Fruit fly (Drosophila melanogaster) whole organism, wandering third instar larva: Measurements from ENCODE around the gene CG4408.

Experiments used
- CG9705 ChIP-seq: fragments of 200-800 bp; sonication (Bioruptor generic); optimal IDR thresholded peaks from 2 replicates; lab custom pipeline; 2018; ENCODE audit warnings: missing biosample characterization, mild to moderate bottlenecking, missing genetic modification characterization
- CrebA ChIP-seq: fragments of 200-800 bp; sonication (Bioruptor generic); optimal IDR thresholded peaks from 2 replicates; lab custom pipeline; 2016; ENCODE audit warnings: missing biosample characterization, mild to moderate bottlenecking, missing genetic modification characterization, borderline replicate concordance
- Dfd ChIP-seq: fragments of >200 bp; optimal IDR thresholded peaks from 2 replicates; lab custom pipeline; 2017; ENCODE audit warnings: missing biosample characterization, missing genetic modification characterization
- Dif ChIP-seq: fragments of 200-275, 200-300 bp; sonication (Bioruptor generic); optimal IDR thresholded peaks from 2 replicates; lab custom pipeline; 2018; ENCODE audit warnings: missing biosample characterization, missing genetic modification characterization; ENCODE audit not compliant: partially characterized antibody
- GATAd ChIP-seq: sonication (Bioruptor generic); optimal IDR thresholded peaks from 2 replicates; lab custom pipeline; 2016; ENCODE audit warnings: missing biosample characterization, missing genetic modification characterization
- HLH106 ChIP-seq: fragments of 200-800 bp; optimal IDR thresholded peaks from 3 replicates; lab custom pipeline; 2019; ENCODE audit warnings: missing biosample characterization, mild to moderate bottlenecking, missing genetic modification characterization, moderate library complexity
- Hnf4 ChIP-seq: fragments of 200-800 bp; sonication (Bioruptor generic); optimal IDR thresholded peaks from 2 replicates; lab custom pipeline; 2016; ENCODE audit warnings: missing biosample characterization, mild to moderate bottlenecking, missing genetic modification characterization
- Hr78 ChIP-seq: fragments of >200 bp; optimal IDR thresholded peaks from 2 replicates; lab custom pipeline; 2017; ENCODE audit warnings: missing biosample characterization, missing genetic modification characterization
- Jra ChIP-seq: sonication (Bioruptor generic); optimal IDR thresholded peaks from 2 replicates; lab custom pipeline; 2016; ENCODE audit warnings: missing biosample characterization, missing genetic modification characterization
- Myc ChIP-seq: fragments of >200 bp; optimal IDR thresholded peaks from 2 replicates; lab custom pipeline; 2017
- Rel ChIP-seq, 2 experiments: fragments of 200-800 bp; sonication (Bioruptor generic) in 1 of 2; optimal IDR thresholded peaks; 2 replicates in 1 of 2; 3 replicates in 1 of 2; lab custom pipeline; 2016 to 2019; ENCODE audit warnings: mild to moderate bottlenecking in 2 of 2, missing biosample characterization in 2 of 2, missing genetic modification characterization in 2 of 2, moderate library complexity in 1 of 2
- Sp1 ChIP-seq: fragments of 200-800 bp; sonication (Bioruptor generic); optimal IDR thresholded peaks from 3 replicates; lab custom pipeline; 2019; ENCODE audit warnings: missing biosample characterization, mild to moderate bottlenecking, missing genetic modification characterization, moderate library complexity
- Vsx2 ChIP-seq: fragments of 200-300, 225-300 bp; sonication (Bioruptor generic); optimal IDR thresholded peaks from 2 replicates; lab custom pipeline; 2018; ENCODE audit warnings: missing biosample characterization, missing genetic modification characterization; ENCODE audit not compliant: partially characterized antibody
- br ChIP-seq: fragments of 200-800 bp; sonication (Bioruptor generic); optimal IDR thresholded peaks from 2 replicates; lab custom pipeline; 2016; ENCODE audit warnings: missing biosample characterization, missing genetic modification characterization
- brk ChIP-seq: fragments of 200-800 bp; sonication (Bioruptor generic); optimal IDR thresholded peaks from 2 replicates; lab custom pipeline; 2016; ENCODE audit warnings: missing biosample characterization, mild to moderate bottlenecking, missing genetic modification characterization
- dl ChIP-seq, 2 experiments: fragments of 175-275, 200-275 bp in 1 of 2; fragments of 200-275 bp in 1 of 2; sonication (Bioruptor generic); optimal IDR thresholded peaks; lab custom pipeline; 2018; ENCODE audit warnings: mild to moderate bottlenecking in 2 of 2, missing biosample characterization in 2 of 2, missing genetic modification characterization in 2 of 2, moderate library complexity in 2 of 2; ENCODE audit not compliant: partially characterized antibody in 2 of 2, insufficient read depth in 1 of 2
- dmrt93B ChIP-seq: fragments of 200-800 bp; sonication (Bioruptor generic); optimal IDR thresholded peaks from 2 replicates; lab custom pipeline; 2018; ENCODE audit warnings: missing biosample characterization, mild to moderate bottlenecking, missing genetic modification characterization
- dsf ChIP-seq: sonication (Bioruptor generic); optimal IDR thresholded peaks from 2 replicates; lab custom pipeline; 2016; ENCODE audit warnings: missing biosample characterization, missing genetic modification characterization, borderline replicate concordance
- ey ChIP-seq: fragments of 200-800 bp; sonication (Bioruptor generic); optimal IDR thresholded peaks from 2 replicates; lab custom pipeline; 2016; ENCODE audit warnings: missing biosample characterization, missing genetic modification characterization
- foxo ChIP-seq, 2 experiments: fragments of 200-800 bp; sonication (Bioruptor generic); optimal IDR thresholded peaks; 2 replicates in 1 of 2; 3 replicates in 1 of 2; lab custom pipeline; 2016 to 2017; ENCODE audit warnings: missing biosample characterization in 2 of 2, missing genetic modification characterization in 2 of 2
- fru ChIP-seq: fragments of 200-800 bp; sonication (Bioruptor generic); optimal IDR thresholded peaks from 3 replicates; lab custom pipeline; 2016; ENCODE audit warnings: missing biosample characterization, mild to moderate bottlenecking, missing genetic modification characterization
- jim ChIP-seq: fragments of 175-275, 200-325 bp; sonication (Bioruptor generic); optimal IDR thresholded peaks from 2 replicates; lab custom pipeline; 2016; ENCODE audit warnings: missing biosample characterization, mild to moderate bottlenecking, missing genetic modification characterization
- pan ChIP-seq: fragments of >200 bp; optimal IDR thresholded peaks from 2 replicates; lab custom pipeline; 2017
- psq ChIP-seq: fragments of 200-800 bp; sonication (Bioruptor generic); optimal IDR thresholded peaks from 3 replicates; lab custom pipeline; 2017; ENCODE audit warnings: missing biosample characterization, mild to moderate bottlenecking, missing genetic modification characterization, moderate library complexity
- sage ChIP-seq: fragments of 200-800 bp; sonication (Bioruptor generic); optimal IDR thresholded peaks from 2 replicates; lab custom pipeline; 2016; ENCODE audit warnings: missing biosample characterization, mild to moderate bottlenecking, missing genetic modification characterization
- tai ChIP-seq: sonication (Bioruptor generic); optimal IDR thresholded peaks from 2 replicates; lab custom pipeline; 2016; ENCODE audit warnings: missing biosample characterization, missing genetic modification characterization
- woc ChIP-seq: sonication (Bioruptor generic); optimal IDR thresholded peaks from 2 replicates; lab custom pipeline; 2016; ENCODE audit warnings: missing biosample characterization, mild to moderate bottlenecking, missing genetic modification characterization

Gene CG4408

DNA sequence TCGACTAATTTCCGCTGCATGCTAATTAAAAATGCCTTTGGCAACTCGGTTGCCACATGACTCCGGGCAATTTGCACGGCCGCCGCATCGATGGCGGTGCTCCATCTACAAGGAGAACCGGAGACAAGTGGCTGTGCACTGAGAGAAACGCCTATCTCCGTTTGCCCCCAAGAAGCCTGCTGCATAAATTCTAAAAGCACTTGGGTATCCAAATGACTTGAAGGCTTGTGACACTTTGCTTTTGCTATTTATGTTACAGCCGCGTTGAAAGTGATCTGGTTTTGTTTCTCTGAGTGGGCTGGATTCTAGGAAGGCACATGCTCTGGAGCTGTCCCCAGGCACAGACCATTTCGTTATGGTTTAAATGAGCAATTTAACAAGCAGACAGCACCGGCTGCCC, 28.9 kb upstream of the CG4408 start:
- TF ChIP-seq Hr78 (GFP tag; lab: Kevin White, UChicago) (no peak), sage (GFP tag; lab: Kevin White, UChicago) (no peak), jim (GFP tag; lab: Kevin White, UChicago) (no peak), psq (no peak), dl (GFP tag; optimal IDR thresholded peaks at IDR 0.05; lab: Kevin White, UChicago; ENCODE audit: insufficient read depth in 1 of 2, partially characterized antibody in 2 of 2) (no peak), Sp1 (GFP tag; lab: Kevin White, UChicago) (no peak), foxo (GFP tag; optimal IDR thresholded peaks at IDR 0.05; lab: Kevin White, UChicago) (no peak), dmrt93B (GFP tag; lab: Kevin White, UChicago) (no peak), CG9705 (GFP tag; lab: Kevin White, UChicago) (no peak), Hnf4 (GFP tag; lab: Kevin White, UChicago) (no peak), Jra (GFP tag; lab: Kevin White, UChicago) (no peak), fru (GFP tag; lab: Kevin White, UChicago) (no peak), CrebA (GFP tag; lab: Kevin White, UChicago) (no peak), br (no peak), ey (GFP tag; lab: Kevin White, UChicago) (no peak), Myc (lab: Kevin White, UChicago) (no peak), pan (lab: Kevin White, UChicago) (no peak)

DNA sequence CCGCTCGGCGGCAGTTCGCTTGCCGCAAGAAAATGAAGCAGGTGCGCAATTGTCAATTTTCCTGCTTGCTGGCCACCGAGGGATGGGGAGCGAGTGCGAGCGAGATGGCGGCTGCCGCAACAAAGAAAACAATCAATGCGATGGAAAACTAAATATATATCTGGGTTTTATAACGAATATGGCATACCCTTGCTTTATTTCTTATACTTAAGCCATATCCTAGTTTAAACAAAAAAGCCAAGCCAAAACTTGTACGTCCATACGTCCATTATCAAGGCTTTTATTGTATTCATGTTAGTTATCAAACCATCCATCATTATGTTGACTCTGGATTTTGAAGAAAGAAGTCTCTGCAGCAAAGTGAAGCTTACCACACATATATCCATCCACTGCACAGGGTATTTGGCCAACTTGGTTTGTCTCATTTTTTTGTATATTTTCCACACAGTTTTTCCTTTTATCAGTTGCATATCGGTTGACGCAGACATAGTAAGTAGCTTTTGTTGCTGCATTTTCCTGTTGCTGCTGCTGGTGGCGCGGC, 27.5 kb upstream of the CG4408 start:
- TF ChIP-seq sage (GFP tag; lab: Kevin White, UChicago): no peak
- no peak for TF ChIP-seq GATAd (GFP tag; lab: Kevin White, UChicago)
- no peak for TF ChIP-seq dsf
- no peak for TF ChIP-seq fru (GFP tag; lab: Kevin White, UChicago)
- TF ChIP-seq Hr78 (GFP tag; lab: Kevin White, UChicago): no peak
- TF ChIP-seq CG9705 (GFP tag; lab: Kevin White, UChicago): no peak
- no peak for TF ChIP-seq HLH106 (tag; lab: Kevin White, UChicago)
- TF ChIP-seq brk (GFP tag; lab: Kevin White, UChicago): no peak
- no peak for TF ChIP-seq br
- no peak for TF ChIP-seq tai (GFP tag; lab: Kevin White, UChicago)

DNA sequence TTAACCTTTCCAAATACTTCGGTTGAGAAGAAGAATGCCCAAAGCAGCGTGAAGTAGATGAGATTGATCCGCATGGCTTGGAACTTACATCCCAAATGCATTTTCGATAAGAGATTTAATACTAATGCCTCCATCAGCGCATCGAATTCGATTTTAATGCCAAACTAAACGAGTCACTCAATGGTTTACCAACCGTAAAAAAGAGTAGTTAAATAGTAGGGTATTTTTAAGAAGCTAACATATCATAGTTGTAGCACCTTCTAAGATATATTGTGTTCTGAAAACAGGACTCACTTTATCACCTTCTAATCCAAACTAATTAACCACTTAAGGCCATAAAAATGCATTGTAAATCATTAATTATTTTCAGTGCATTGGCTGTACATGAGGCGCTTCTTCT, 25.4 kb upstream of the CG4408 start, which contains the start of gene CG31515:
TSS of gene CG31515 (minus strand) at position 101 of the 400 bp plus-strand sequence.
- TF ChIP-seq Dfd (GFP tag; lab: Kevin White, UChicago) (no peak), Dif (GFP tag; lab: Kevin White, UChicago) (no peak), Myc (lab: Kevin White, UChicago) (no peak), GATAd (GFP tag; lab: Kevin White, UChicago) (no peak), Hr78 (GFP tag; lab: Kevin White, UChicago) (no peak), Vsx2 (GFP tag; lab: Kevin White, UChicago) (no peak), Rel (GFP tag; optimal IDR thresholded peaks at IDR 0.05; lab: Kevin White, UChicago) (no peak), Rel (tag; optimal IDR thresholded peaks at IDR 0.05; lab: Kevin White, UChicago) (no peak)
- TF ChIP-seq, all 38 proteins: peak for 0

DNA sequence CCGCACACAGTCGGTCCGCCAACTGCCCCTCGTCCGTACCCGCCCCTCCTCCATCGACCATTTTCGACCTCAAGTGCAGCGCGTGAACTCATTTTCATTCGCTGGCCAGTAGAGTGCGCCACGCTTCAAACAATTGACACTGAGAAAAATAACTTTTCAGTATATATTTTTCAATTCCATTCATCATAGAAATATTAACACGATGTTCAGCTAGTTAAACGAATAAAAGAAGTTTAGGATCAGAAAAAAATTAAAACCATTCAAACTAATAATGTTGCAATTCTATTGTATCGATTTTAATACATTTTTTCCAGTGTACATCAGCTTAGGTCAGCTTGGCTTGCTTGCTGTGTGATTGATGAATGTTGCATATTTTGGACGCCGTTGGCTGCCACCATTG, 23.5 kb upstream of the CG4408 start:
- TF ChIP-seq Dfd (GFP tag; lab: Kevin White, UChicago) (no peak), CrebA (GFP tag; lab: Kevin White, UChicago) (no peak), dmrt93B (GFP tag; lab: Kevin White, UChicago) (no peak), Rel (GFP tag; optimal IDR thresholded peaks at IDR 0.05; lab: Kevin White, UChicago) (no peak), Rel (tag; optimal IDR thresholded peaks at IDR 0.05; lab: Kevin White, UChicago) (no peak), Jra (GFP tag; lab: Kevin White, UChicago) (no peak), sage (GFP tag; lab: Kevin White, UChicago) (no peak), Hr78 (GFP tag; lab: Kevin White, UChicago) (no peak), Hnf4 (GFP tag; lab: Kevin White, UChicago) (no peak), psq (no peak), woc (no peak)

DNA sequence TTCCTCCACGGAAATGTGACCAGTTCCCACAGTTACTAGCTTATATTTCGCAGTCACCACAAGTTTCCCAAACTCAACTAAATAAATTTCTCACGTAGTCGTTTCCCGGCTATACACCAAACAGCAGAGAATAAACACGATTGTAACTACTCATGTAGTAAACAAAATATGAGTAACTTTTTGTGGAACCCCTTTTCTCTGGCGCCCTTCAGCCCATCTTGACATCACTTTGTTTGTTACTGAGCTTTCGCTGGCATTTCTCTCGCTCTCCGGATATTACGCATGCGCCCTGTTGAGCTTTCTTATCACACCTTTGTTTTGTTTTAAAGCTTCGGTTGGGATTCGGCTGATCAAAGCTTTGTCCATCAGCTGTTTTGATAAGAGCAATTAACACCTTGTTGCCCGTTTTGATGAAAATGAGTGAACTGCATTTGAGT, 22.7 kb upstream of the CG4408 start:
- peak; percentile 96 for TF ChIP-seq fru (GFP tag; lab: Kevin White, UChicago)
- no peak for TF ChIP-seq Sp1 (GFP tag; lab: Kevin White, UChicago)
- TF ChIP-seq Vsx2 (GFP tag; lab: Kevin White, UChicago): peak; percentile 50
- TF ChIP-seq, all 38 proteins: peak for 2
